Fruit fly (Drosophila melanogaster): ENCODE results near the gene CDK2AP1.

The CDK2AP1 gene

DNA sequence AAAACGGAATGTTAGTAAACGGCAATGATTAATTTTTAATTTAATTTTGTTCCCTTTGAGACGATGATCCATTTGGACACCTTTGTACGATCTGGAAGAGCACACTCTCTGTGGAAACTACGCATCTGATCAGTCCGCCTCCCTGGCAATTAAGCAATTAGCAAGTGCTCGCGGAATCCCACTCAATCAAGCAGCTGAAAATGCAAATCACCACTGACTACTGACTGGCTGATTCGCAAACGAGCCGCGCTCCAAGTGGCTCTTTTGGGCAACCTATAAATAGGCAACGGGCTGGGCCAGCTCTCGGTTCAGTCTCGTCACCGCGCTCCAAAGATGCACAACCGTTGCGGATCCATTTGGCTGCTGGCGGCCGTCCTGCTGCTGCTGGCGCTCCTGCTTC, 6.2 kb downstream of the CDK2AP1 start, which contains the start of gene CG15201:
CG15201 (plus strand) TSS at position 301 of the 400 bp plus-strand sequence.
- TF ChIP-seq toe (GFP tag; optimal IDR thresholded peaks at IDR 0.05) (no peak), ovo (GFP tag; optimal IDR thresholded peaks at IDR 0.05) (no peak), tj (GFP tag; optimal IDR thresholded peaks at IDR 0.05) (no peak), CG1620 (GFP tag; optimal IDR thresholded peaks at IDR 0.05) (no peak), Clk (GFP tag; optimal IDR thresholded peaks at IDR 0.05) (no peak), cnc (optimal IDR thresholded peaks at IDR 0.05) (no peak), Crg-1 (GFP tag; optimal IDR thresholded peaks at IDR 0.05) (no peak), CG11617 (GFP tag; optimal IDR thresholded peaks at IDR 0.05) (no peak), Hr96 (GFP tag; optimal IDR thresholded peaks at IDR 0.05) (no peak), CG12768 (GFP tag; optimal IDR thresholded peaks at IDR 0.05) (no peak)

DNA sequence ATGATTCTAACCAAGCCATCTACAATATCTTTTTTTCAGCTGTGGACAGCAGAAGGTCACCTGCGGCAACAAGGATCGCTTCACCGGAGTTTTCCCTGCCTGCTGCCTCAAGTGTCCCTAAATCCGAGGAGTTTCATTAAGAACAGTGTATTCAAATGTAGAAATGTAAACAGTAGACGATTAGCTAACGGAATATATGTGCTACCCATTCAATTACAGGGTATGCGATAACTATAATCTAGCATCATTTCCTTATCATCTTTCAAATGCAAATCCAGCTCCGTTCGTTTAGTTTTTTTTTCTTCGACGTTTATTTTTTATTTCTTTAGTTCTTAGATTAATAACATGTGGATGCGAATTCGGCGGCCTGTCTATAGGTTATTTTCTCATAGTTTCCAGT, 6.9 kb downstream of the CDK2AP1 start:
- TF ChIP-seq CG5204 (GFP tag; optimal IDR thresholded peaks at IDR 0.05) (no peak), Crg-1 (GFP tag; optimal IDR thresholded peaks at IDR 0.05) (no peak), CG7045 (GFP tag; optimal IDR thresholded peaks at IDR 0.05) (no peak), toe (GFP tag; optimal IDR thresholded peaks at IDR 0.05) (no peak), pad (GFP tag; optimal IDR thresholded peaks at IDR 0.05) (no peak), cic (GFP tag; optimal IDR thresholded peaks at IDR 0.05) (no peak), CG33017 (tag; optimal IDR thresholded peaks at IDR 0.05) (no peak), CG11617 (GFP tag; optimal IDR thresholded peaks at IDR 0.05) (no peak), CG12768 (GFP tag; optimal IDR thresholded peaks at IDR 0.05) (no peak), Clk (GFP tag; optimal IDR thresholded peaks at IDR 0.05) (no peak), tj (GFP tag; optimal IDR thresholded peaks at IDR 0.05) (no peak), CG14711 (tag; optimal IDR thresholded peaks at IDR 0.05) (no peak), CG1620 (GFP tag; optimal IDR thresholded peaks at IDR 0.05) (no peak), Mnt (GFP tag; optimal IDR thresholded peaks at IDR 0.05) (no peak), kay (GFP tag; ENCODE audit: borderline replicate concordance) (no peak), Hr96 (GFP tag; optimal IDR thresholded peaks at IDR 0.05) (no peak)

DNA sequence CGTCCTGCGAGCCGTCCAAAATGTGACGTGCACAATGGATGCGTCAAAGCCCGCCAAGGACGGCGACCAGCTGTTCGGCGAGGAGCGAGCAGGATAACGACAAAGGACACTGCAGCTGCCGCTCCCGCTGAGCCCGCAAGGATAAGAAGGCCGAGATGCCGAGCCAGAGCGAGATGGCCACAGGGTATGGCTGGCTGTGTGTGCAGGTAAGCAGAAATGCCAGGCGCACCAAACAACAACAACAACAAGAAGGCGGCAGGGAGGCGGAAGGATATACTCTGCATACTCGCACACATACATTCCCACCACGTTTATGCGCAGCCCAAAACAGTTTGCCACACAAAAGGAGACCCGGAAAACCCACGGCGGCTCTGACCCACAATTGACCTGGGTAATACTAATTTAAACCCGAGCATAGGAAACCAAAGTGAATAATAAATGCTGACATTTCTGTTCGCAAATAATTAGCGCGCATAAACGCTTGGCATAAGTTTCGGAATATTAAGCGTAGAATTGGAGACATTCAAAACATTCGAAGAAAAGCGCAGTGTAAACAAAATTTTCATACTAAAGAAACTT, 9.0 kb downstream of the CDK2AP1 start:
- peak; percentile 38 for TF ChIP-seq bab1 (GFP tag; optimal IDR thresholded peaks at IDR 0.05)
- peak; percentile 59 for TF ChIP-seq CG14711 (tag; optimal IDR thresholded peaks at IDR 0.05)
- TF ChIP-seq CG7101 (tag; optimal IDR thresholded peaks at IDR 0.05), result peak; percentile 62
- TF ChIP-seq cnc (optimal IDR thresholded peaks at IDR 0.05), result no peak
- TF ChIP-seq CG1620 (GFP tag; optimal IDR thresholded peaks at IDR 0.05), result no peak
- TF ChIP-seq Mnt (GFP tag; optimal IDR thresholded peaks at IDR 0.05), result no peak
- peak; percentile 24 for TF ChIP-seq CG5204 (GFP tag; optimal IDR thresholded peaks at IDR 0.05)
- no peak for TF ChIP-seq Clk (GFP tag; optimal IDR thresholded peaks at IDR 0.05)
- TF ChIP-seq CG11617 (GFP tag; optimal IDR thresholded peaks at IDR 0.05), result peak; percentile 19
- peak; percentile 5 for TF ChIP-seq pad (GFP tag; optimal IDR thresholded peaks at IDR 0.05)
- TF ChIP-seq CG12768 (GFP tag; optimal IDR thresholded peaks at IDR 0.05), result peak; percentile 53
- TF ChIP-seq tj (GFP tag; optimal IDR thresholded peaks at IDR 0.05), result peak; percentile 70
- peak; percentile 57 for TF ChIP-seq CG7045 (GFP tag; optimal IDR thresholded peaks at IDR 0.05)
- TF ChIP-seq CG33017 (tag; optimal IDR thresholded peaks at IDR 0.05), result peak; percentile 63

DNA sequence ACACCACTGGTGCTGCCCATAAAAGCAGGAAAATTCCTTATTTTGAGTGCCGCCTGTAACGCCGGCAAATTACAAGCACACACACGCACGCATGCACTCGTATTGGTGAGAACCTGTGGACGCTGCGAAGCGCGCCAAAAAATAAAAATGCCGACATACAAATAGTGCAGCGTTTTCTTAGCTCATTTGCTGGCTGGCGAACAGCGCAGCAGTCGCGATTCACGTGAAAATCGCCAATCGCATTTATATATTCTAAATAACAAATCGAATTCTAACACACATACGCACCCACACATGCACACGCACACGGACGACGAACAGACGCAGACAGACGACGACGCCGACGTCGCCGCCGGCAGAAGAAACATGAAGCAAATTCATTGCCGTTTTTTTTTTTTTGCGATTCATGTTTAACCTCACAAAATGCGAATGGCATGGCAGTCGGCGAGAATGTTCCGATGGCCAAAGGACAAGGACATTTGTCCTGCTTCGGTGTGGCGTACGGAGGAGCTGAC, 10.0 kb downstream of the CDK2AP1 start:
- TF ChIP-seq toe (GFP tag; optimal IDR thresholded peaks at IDR 0.05), result no peak
- no peak for TF ChIP-seq CG11617 (GFP tag; optimal IDR thresholded peaks at IDR 0.05)
- no peak for TF ChIP-seq CG14711 (tag; optimal IDR thresholded peaks at IDR 0.05)
- peak; percentile 61 for TF ChIP-seq tj (GFP tag; optimal IDR thresholded peaks at IDR 0.05)
- TF ChIP-seq Mnt (GFP tag; optimal IDR thresholded peaks at IDR 0.05), result peak; percentile 81
- no peak for TF ChIP-seq CG5204 (GFP tag; optimal IDR thresholded peaks at IDR 0.05)
- TF ChIP-seq pad (GFP tag; optimal IDR thresholded peaks at IDR 0.05), result no peak
- no peak for TF ChIP-seq bab1 (GFP tag; optimal IDR thresholded peaks at IDR 0.05)
- TF ChIP-seq cic (GFP tag; optimal IDR thresholded peaks at IDR 0.05), result peak; percentile 9

DNA sequence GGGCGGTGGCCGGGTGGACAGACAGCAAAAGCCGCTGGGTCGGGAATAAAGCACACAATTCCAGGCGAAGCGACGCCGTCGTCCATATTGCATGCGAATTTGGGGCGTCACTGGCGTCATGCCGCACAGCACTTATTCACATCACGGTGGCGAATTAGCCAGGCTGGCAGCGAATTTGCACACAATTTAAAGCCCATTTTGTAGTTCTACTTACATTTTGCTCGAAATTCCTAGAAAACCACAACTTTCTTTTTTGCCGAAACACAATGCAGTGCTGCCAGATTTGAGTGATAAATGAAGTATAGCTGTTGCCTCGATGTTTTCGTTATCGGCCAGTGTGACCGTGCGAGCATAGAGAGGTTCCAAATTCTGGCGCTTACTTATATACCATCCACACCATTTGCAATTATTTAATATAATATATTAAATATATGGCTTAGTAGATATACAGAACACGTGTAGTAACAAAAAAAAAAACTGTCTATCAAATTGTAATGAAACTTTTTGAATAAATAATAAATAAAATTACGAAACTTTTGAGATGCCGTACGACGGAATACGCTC, 10.7 kb downstream of the CDK2AP1 start, which contains the start of gene Ran:
Ran (minus strand) TSS at position 445 of the 564 bp plus-strand sequence.
- TF ChIP-seq bab1 (GFP tag; optimal IDR thresholded peaks at IDR 0.05) (peak; percentile 53), Crg-1 (GFP tag; optimal IDR thresholded peaks at IDR 0.05) (no peak), CG12768 (GFP tag; optimal IDR thresholded peaks at IDR 0.05) (no peak), CG11617 (GFP tag; optimal IDR thresholded peaks at IDR 0.05) (no peak), Clk (GFP tag; optimal IDR thresholded peaks at IDR 0.05) (no peak)

DNA sequence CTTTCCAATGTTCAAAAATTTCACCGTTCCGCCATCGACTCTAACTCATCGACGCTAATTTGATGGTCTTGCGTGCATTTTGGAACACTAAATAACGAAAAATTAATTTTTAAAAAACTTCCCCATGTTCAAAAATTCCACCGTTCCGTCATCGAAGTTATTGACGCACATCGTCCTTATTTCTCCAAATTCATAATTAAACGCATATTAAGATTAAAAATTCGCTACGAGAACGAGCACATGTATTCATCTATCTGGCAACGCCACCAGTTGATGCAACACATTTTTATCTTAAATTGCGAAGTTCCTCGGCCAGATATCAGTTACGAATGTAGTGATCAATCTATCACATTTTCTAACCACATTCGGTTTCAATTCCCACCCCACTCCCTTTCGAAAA, 11.5 kb downstream of the CDK2AP1 start, which contains the start of gene Lint-1:
Lint-1 (plus strand) TSS at position 123 of the 400 bp plus-strand sequence.
- TF ChIP-seq kay (GFP tag; ENCODE audit: borderline replicate concordance) (no peak), CG7045 (GFP tag; optimal IDR thresholded peaks at IDR 0.05) (no peak), CG5204 (GFP tag; optimal IDR thresholded peaks at IDR 0.05) (peak; percentile 31), cnc (optimal IDR thresholded peaks at IDR 0.05) (no peak), Hr96 (GFP tag; optimal IDR thresholded peaks at IDR 0.05) (no peak), CG7101 (tag; optimal IDR thresholded peaks at IDR 0.05) (peak; percentile 33), Mnt (GFP tag; optimal IDR thresholded peaks at IDR 0.05) (peak; percentile 89), ovo (GFP tag; optimal IDR thresholded peaks at IDR 0.05) (peak; percentile 6), toe (GFP tag; optimal IDR thresholded peaks at IDR 0.05) (peak; percentile 37), cic (GFP tag; optimal IDR thresholded peaks at IDR 0.05) (no peak), bab1 (GFP tag; optimal IDR thresholded peaks at IDR 0.05) (peak; percentile 19), CG1620 (GFP tag; optimal IDR thresholded peaks at IDR 0.05) (peak; percentile 66), Clk (GFP tag; optimal IDR thresholded peaks at IDR 0.05) (no peak), CG14711 (tag; optimal IDR thresholded peaks at IDR 0.05) (no peak), Crg-1 (GFP tag; optimal IDR thresholded peaks at IDR 0.05) (no peak), CG11617 (GFP tag; optimal IDR thresholded peaks at IDR 0.05) (no peak), pad (GFP tag; optimal IDR thresholded peaks at IDR 0.05) (no peak), tj (GFP tag; optimal IDR thresholded peaks at IDR 0.05) (peak; percentile 21), CG12768 (GFP tag; optimal IDR thresholded peaks at IDR 0.05) (no peak), CG33017 (tag; optimal IDR thresholded peaks at IDR 0.05) (no peak)
